Worm (Caenorhabditis elegans) whole organism, L1 larva: ENCODE results near the gene cyp-13A8.

Experiments used
- C16A3.4 ChIP-seq: fragments of 150-350 bp; optimal IDR thresholded peaks from 2 replicates; lab custom pipeline; 2014; ENCODE audit warnings: missing biosample characterization, missing genetic modification characterization
- aha-1 ChIP-seq: fragments of 150-350 bp; optimal IDR thresholded peaks from 2 replicates; lab custom pipeline; 2014; ENCODE audit warnings: missing biosample characterization, missing genetic modification characterization
- aly-2 ChIP-seq: fragments of 150-350 bp; optimal IDR thresholded peaks from 2 replicates; lab custom pipeline; 2014; ENCODE audit warnings: missing biosample characterization, missing genetic modification characterization
- blmp-1 ChIP-seq: fragments of 150-350 bp; optimal IDR thresholded peaks from 2 replicates; lab custom pipeline; 2014; ENCODE audit warnings: missing biosample characterization, missing genetic modification characterization
- ceh-8 ChIP-seq: fragments of 200-800 bp; sonication (Bioruptor generic); optimal IDR thresholded peaks from 2 replicates; lab custom pipeline; 2018; ENCODE audit warnings: mild to moderate bottlenecking, missing genetic modification characterization, moderate library complexity, missing compliant biosample characterization
- efl-1 ChIP-seq, 4 experiments: fragments of 150-350 bp; optimal IDR thresholded peaks in 3 of 4; peaks in 1 of 4; 1 replicate in 1 of 4; 2 replicates in 3 of 4; lab custom pipeline; 2014; ENCODE audit warnings: missing biosample characterization in 2 of 4, missing genetic modification characterization in 2 of 4, missing genetic modification reagents in 2 of 4
- egl-13 ChIP-seq: sonication (generic microtip); optimal IDR thresholded peaks from 2 replicates; lab custom pipeline; 2016; ENCODE audit warnings: missing genotype, missing genetic modification reagents, missing genetic modification characterization, missing compliant biosample characterization
- egl-27 ChIP-seq, 2 experiments: fragments of 150-350 bp in 1 of 2; sonication (generic microtip); optimal IDR thresholded peaks; 3 replicates each; lab custom pipeline; 2017 to 2018; ENCODE audit warnings: missing biosample characterization in 2 of 2, missing genetic modification characterization in 2 of 2, missing genetic modification reagents in 2 of 2
- elt-2 ChIP-seq: sonication (generic microtip); optimal IDR thresholded peaks from 2 replicates; lab custom pipeline; 2016; ENCODE audit warnings: missing genetic modification characterization, mild to moderate bottlenecking, inconsistent platforms, missing compliant biosample characterization, missing genetic modification reagents
- ets-5 ChIP-seq: fragments of 200-800 bp; sonication (Bioruptor generic); IDR thresholded peaks from 2 replicates; pipeline ENCODE4 v1.3.6; 2022; ENCODE audit warnings: missing genetic modification characterization, missing compliant biosample characterization
- fkh-4 ChIP-seq: sonication (generic microtip); optimal IDR thresholded peaks from 2 replicates; lab custom pipeline; 2016; ENCODE audit warnings: missing compliant biosample characterization, missing genetic modification characterization, borderline replicate concordance
- fkh-8 ChIP-seq: sonication (generic microtip); optimal IDR thresholded peaks from 2 replicates; lab custom pipeline; 2016; ENCODE audit warnings: mild to moderate bottlenecking, missing genetic modification characterization, missing compliant biosample characterization
- fos-1 ChIP-seq: fragments of 150-350 bp; optimal IDR thresholded peaks from 2 replicates; lab custom pipeline; 2014; ENCODE audit warnings: missing biosample characterization, missing genetic modification characterization
- lin-14 ChIP-seq: fragments of 200-800 bp; sonication (Bioruptor generic); optimal IDR thresholded peaks from 2 replicates; lab custom pipeline; 2018; ENCODE audit warnings: mild to moderate bottlenecking, missing genetic modification characterization, moderate library complexity, missing compliant biosample characterization
- lin-35 ChIP-seq, 2 experiments: fragments of 150-350 bp; optimal IDR thresholded peaks; 2 replicates each; lab custom pipeline; 2014; ENCODE audit warnings: missing biosample characterization in 2 of 2, missing genetic modification characterization in 2 of 2, missing genetic modification reagents in 2 of 2
- lsy-2 ChIP-seq, 2 experiments: fragments of 150-350 bp; optimal IDR thresholded peaks; 2 replicates each; lab custom pipeline; 2014; ENCODE audit warnings: missing biosample characterization in 2 of 2, missing genetic modification characterization in 2 of 2
- mef-2 ChIP-seq: fragments of 150-350 bp; optimal IDR thresholded peaks from 2 replicates; lab custom pipeline; 2014; ENCODE audit warnings: missing biosample characterization, missing genetic modification characterization
- nhr-11 ChIP-seq: fragments of 150-350 bp; optimal IDR thresholded peaks from 2 replicates; lab custom pipeline; 2014; ENCODE audit warnings: missing biosample characterization, missing genetic modification characterization
- nhr-20 ChIP-seq: sonication (generic microtip); optimal IDR thresholded peaks from 2 replicates; lab custom pipeline; 2016; ENCODE audit warnings: mild to moderate bottlenecking, missing genetic modification characterization, missing compliant biosample characterization
- nhr-28 ChIP-seq: fragments of 150-350 bp; optimal IDR thresholded peaks from 2 replicates; lab custom pipeline; 2014; ENCODE audit warnings: missing biosample characterization, missing genetic modification characterization
- nhr-85 ChIP-seq: sonication (generic microtip); peaks from one replicate; lab custom pipeline; 2016; ENCODE audit warnings: missing genetic modification characterization, inconsistent platforms, missing compliant biosample characterization
- nhr-90 ChIP-seq: sonication (generic microtip); optimal IDR thresholded peaks from 2 replicates; lab custom pipeline; 2016; ENCODE audit warnings: mild to moderate bottlenecking, missing genetic modification characterization, missing compliant biosample characterization; ENCODE audit not compliant: poor library complexity
- pqm-1 ChIP-seq: sonication (generic microtip); optimal IDR thresholded peaks from 3 replicates; lab custom pipeline; 2017; ENCODE audit warnings: missing biosample characterization, missing genetic modification characterization
- sup-37 ChIP-seq: fragments of 200-800 bp; sonication (Bioruptor generic); optimal IDR thresholded peaks from 2 replicates; lab custom pipeline; 2018; ENCODE audit warnings: mild to moderate bottlenecking, missing genetic modification characterization, missing compliant biosample characterization
- tlp-1 ChIP-seq: fragments of 150-350 bp; optimal IDR thresholded peaks from 2 replicates; lab custom pipeline; 2014; ENCODE audit warnings: missing biosample characterization, missing genetic modification characterization
- unc-130 ChIP-seq: fragments of 150-350 bp; optimal IDR thresholded peaks from 2 replicates; lab custom pipeline; 2017; ENCODE audit warnings: missing biosample characterization, missing genetic modification characterization, inconsistent platforms
- vab-15 ChIP-seq: sonication (generic microtip); optimal IDR thresholded peaks from 2 replicates; lab custom pipeline; 2017; ENCODE audit warnings: missing genotype, mild to moderate bottlenecking, missing genetic modification characterization, missing compliant biosample characterization
- zip-4 ChIP-seq: fragments of 200-800 bp; sonication (Bioruptor generic); optimal IDR thresholded peaks from 2 replicates; lab custom pipeline; 2018; ENCODE audit warnings: mild to moderate bottlenecking, missing genetic modification characterization, moderate library complexity, missing compliant biosample characterization
- ztf-11 ChIP-seq, 2 experiments: sonication (generic microtip); optimal IDR thresholded peaks; 2 replicates each; lab custom pipeline; 2016 to 2017; ENCODE audit warnings: missing genetic modification characterization in 2 of 2, missing biosample characterization in 1 of 2, missing compliant biosample characterization in 1 of 2

cyp-13A8 gene

DNA sequence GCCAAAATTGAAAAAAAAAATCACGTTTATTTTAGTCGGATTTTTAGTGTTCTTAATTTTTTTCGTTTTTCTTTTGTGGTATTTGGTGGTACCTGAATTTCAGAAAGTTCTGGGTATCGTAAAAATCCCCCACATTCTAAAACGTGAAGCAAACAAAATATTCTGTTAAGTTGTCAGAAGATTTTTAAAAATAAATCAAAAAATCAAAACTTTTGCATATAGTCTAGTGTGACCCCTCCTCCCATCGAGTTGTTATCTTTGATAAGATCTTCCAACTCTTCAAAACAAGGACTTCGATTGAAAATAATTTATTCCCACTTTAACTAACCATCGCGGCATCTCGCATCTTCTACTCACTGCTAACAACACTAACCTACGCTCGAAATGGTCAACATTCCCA, 21.7 kb upstream of the cyp-13A8 start, which contains the start of gene ZK938.1:
ZK938.1 (plus strand) TSS at position 301 of the 400 bp plus-strand sequence.
- TF ChIP-seq ets-5 (no peak), efl-1 (optimal IDR thresholded peaks at IDR 0.05; lab: Kevin White, UChicago) (no peak), efl-1 (GFP tag; optimal IDR thresholded peaks at IDR 0.05 in 1 of 2; lab: Kevin White, UChicago) (peak in 1 of 2 experiments; percentile 25)

DNA sequence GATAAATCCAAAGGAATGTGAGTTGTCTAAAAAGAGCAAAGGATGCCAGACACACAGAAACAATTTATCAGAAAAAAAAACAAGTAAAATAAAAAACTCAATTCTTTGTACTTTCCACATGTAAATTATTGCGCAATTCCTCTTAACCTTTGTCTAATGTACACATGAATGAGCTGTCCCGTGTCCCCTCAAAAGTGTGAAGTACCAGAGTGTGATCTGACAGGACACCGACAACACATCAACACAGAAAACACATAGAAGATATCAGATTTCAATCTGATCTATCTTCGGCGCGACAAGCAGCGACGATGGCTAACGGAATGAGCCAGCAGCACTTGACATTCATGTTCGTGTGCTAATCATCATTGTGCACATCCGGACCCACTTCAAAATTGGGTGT, 21.1 kb upstream of the cyp-13A8 start:
- no peak for TF ChIP-seq lsy-2 (tag; optimal IDR thresholded peaks at IDR 0.05; lab: Kevin White, UChicago)
- TF ChIP-seq fkh-4 (tag; lab: Kevin White, UChicago) = no peak
- TF ChIP-seq blmp-1 (tag; lab: Kevin White, UChicago) = no peak
- no peak for TF ChIP-seq lin-14 (GFP tag; lab: Kevin White, UChicago)
- no peak for TF ChIP-seq fos-1 (tag; lab: Kevin White, UChicago)
- no peak for TF ChIP-seq tlp-1 (tag; lab: Kevin White, UChicago)
- TF ChIP-seq fkh-8 (tag; lab: Kevin White, UChicago) = no peak
- no peak for TF ChIP-seq nhr-20
- no peak for TF ChIP-seq egl-27 (tag; optimal IDR thresholded peaks at IDR 0.05; lab: Kevin White, UChicago)
- no peak for TF ChIP-seq ceh-8 (GFP tag; lab: Kevin White, UChicago)
- no peak for TF ChIP-seq ztf-11 (tag; optimal IDR thresholded peaks at IDR 0.05; lab: Kevin White, UChicago)
- no peak for TF ChIP-seq zip-4
- TF ChIP-seq sup-37 = no peak
- TF ChIP-seq nhr-11 (tag; lab: Kevin White, UChicago) = no peak
- no peak for TF ChIP-seq unc-130 (tag; lab: Kevin White, UChicago)
- TF ChIP-seq, all 84 proteins: peak for 0

DNA sequence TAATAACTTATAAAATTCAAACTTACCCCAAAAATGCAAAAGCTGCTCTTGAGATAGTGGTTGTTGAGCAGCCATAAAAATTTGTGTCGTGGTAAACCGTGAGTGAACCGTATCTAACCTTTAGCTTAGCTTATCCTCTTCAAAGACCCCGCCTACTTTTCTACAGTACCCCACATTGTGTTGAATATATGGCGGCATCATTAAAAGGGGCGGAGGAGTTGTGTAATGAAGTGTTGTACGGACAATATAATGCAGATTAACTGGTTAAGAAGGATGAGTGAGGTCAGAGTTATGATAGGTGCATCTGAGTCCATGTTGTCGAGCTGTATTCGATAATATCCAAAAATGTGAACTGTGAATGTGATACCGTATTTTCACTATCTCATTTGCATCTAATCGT, 20.5 kb upstream of the cyp-13A8 start, which contains the start of gene eyg-1:
eyg-1 (minus strand) TSS at position 101 of the 400 bp plus-strand sequence.
- TF ChIP-seq nhr-28 (no peak), vab-15 (tag; lab: Kevin White, UChicago) (no peak), unc-130 (tag; lab: Kevin White, UChicago) (no peak), egl-13 (tag; lab: Kevin White, UChicago) (no peak), aly-2 (tag; lab: Kevin White, UChicago) (no peak)

DNA sequence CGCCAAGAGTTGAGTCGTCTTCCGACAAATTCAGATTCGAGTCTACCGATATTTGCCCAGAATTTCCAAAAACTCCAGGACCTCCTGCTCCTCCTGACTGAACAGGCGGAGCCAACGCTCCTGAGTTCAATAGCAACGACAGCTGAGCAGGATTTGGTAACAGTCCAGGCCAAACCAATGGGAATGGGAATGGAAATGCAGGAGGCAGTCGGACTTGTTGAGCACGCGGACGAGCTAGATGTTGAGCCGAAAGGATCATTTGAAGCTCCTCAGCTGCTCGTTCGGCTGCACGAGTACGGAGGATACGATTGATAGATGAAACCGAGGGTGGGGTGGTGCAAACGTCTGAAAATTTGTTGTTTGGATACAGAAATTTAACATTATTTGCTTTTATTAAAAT, 19.6 kb upstream of the cyp-13A8 start:
- TF ChIP-seq efl-1 (optimal IDR thresholded peaks at IDR 0.05; lab: Kevin White, UChicago) (no peak), efl-1 (GFP tag; optimal IDR thresholded peaks at IDR 0.05 in 1 of 2; lab: Kevin White, UChicago) (peak in 1 of 2 experiments; percentile 59), C16A3.4 (no peak)

DNA sequence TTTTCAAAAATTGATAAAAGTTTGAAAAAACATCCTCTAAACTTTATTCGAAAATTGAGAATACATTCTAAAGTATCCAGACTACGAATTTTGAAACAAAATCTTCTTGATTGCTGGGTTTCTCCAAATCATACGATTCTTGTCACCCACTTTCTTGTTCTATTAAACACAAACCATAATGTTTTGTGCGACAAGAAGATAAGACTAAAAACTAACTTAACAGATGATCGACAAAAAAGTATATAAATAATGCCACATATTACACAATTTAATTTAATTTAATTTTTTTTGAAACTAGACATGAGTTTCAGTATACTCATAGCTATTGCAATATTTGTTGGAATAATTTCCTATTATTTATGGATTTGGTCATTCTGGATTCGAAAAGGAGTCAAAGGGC, 4.0 kb downstream of the cyp-13A8 start, which contains the start of gene cyp-13A7:
cyp-13A7 (plus strand) TSS at position 301 of the 400 bp plus-strand sequence.
- TF ChIP-seq pqm-1 (tag; lab: Kevin White, UChicago) = no peak
- no peak for TF ChIP-seq lin-35 (GFP tag; optimal IDR thresholded peaks at IDR 0.05; lab: Kevin White, UChicago)
- TF ChIP-seq nhr-20 = peak; percentile 17
- no peak for TF ChIP-seq aha-1 (tag; lab: Kevin White, UChicago)
- TF ChIP-seq efl-1 (optimal IDR thresholded peaks at IDR 0.05; lab: Kevin White, UChicago) = no peak
- no peak for TF ChIP-seq efl-1 (GFP tag; optimal IDR thresholded peaks at IDR 0.05 in 1 of 2; lab: Kevin White, UChicago)
- peak; percentile 6 for TF ChIP-seq nhr-85
- TF ChIP-seq nhr-90 = no peak
- no peak for TF ChIP-seq mef-2 (tag; lab: Kevin White, UChicago)
- TF ChIP-seq, all 84 proteins: peak for 2

DNA sequence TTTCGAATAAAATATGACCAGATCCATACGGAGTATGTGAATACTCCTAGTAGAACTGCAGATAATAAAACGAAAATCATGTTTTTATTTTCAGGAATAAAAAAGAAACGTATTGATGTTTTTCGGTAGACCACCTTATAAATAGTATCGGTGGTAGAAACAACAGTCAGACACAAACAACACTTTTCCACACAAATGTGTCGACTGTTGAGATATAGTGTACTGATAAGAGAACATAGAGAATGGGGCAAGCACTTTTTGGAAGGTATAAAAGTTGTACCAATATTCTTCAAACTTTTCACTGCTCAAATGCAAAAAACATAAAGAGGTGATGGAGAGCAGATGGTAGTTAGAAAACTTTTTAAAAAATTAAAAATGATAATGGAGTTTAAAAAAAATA, 4.7 kb downstream of the cyp-13A8 start, which contains the start of gene cyp-13A6:
cyp-13A6 (minus strand) TSS at position 180 of the 400 bp plus-strand sequence.
- TF ChIP-seq lin-14 (GFP tag; lab: Kevin White, UChicago) (peak; percentile 28), nhr-20 (peak; percentile 13), elt-2 (tag; lab: Kevin White, UChicago) (peak; percentile 21), ets-5 (no peak)
- TF ChIP-seq, all 84 proteins: peak for 3
